Fruit fly (Drosophila melanogaster): Measurements from ENCODE around the gene NLaz.

The NLaz gene

dm6 chr2L:1399434-1399833 is 37.8 kb upstream of the NLaz start:
- no peak for TF ChIP-seq Pif1B (GFP tag; optimal IDR thresholded peaks at IDR 0.05)
- 0 out of 3 replicates have a peak, but pooled peaks have one; percentile 39 for TF ChIP-seq fd96Ca (GFP tag; IDR thresholded peaks at IDR 0.05)
- no peak for TF ChIP-seq Pif1A (GFP tag; optimal IDR thresholded peaks at IDR 0.05)
- no peak for TF ChIP-seq CG9948 (tag; optimal IDR thresholded peaks at IDR 0.05)
- peak; percentile 24 for TF ChIP-seq CG13204 (GFP tag; optimal IDR thresholded peaks at IDR 0.05)

DNA sequence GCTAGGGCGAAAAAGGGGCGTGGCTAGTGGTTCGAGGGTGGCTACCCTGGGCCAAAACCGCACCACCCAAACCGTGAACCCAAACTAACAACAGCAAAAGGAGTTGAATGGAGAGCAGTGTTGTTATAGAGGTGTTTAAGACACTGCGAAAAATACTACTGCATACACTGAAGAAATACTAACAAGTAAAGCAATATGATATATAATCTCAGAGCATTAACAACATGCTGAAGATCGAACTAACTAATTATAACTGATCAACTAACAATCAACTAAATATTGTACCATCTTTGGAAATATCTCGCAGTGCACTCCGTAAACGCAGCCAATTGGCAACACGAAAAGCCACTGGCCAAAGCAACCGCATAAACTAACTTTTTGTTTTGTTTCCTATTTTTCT is 32.0 kb upstream of the NLaz start:
- TF ChIP-seq CG4496 (GFP tag; IDR thresholded peaks at IDR 0.05) (peak; percentile 53; the same call in 1 of the 3 replicates), rn (GFP tag; IDR thresholded peaks at IDR 0.05) (no peak), CG32121 (GFP tag; IDR thresholded peaks at IDR 0.05) (no peak), D1 (tag; optimal IDR thresholded peaks at IDR 0.05) (no peak), CG15710 (tag; optimal IDR thresholded peaks at IDR 0.05) (no peak), gl (tag; optimal IDR thresholded peaks at IDR 0.05) (no peak), CG17806 (tag; optimal IDR thresholded peaks at IDR 0.05) (peak; percentile 12), Pif1B (GFP tag; optimal IDR thresholded peaks at IDR 0.05) (no peak), CG8159 (tag; optimal IDR thresholded peaks at IDR 0.05) (no peak), fd96Ca (GFP tag; IDR thresholded peaks at IDR 0.05) (0 out of 3 replicates have a peak, but pooled peaks have one; percentile 46), Ets98B (GFP tag; IDR thresholded peaks at IDR 0.05) (peak; percentile 31; the same call in 1 of the 2 replicates), CG12605 (GFP tag; IDR thresholded peaks at IDR 0.05) (no peak), Snoo (tag; optimal IDR thresholded peaks at IDR 0.05) (no peak), CG8301 (tag; optimal IDR thresholded peaks at IDR 0.05) (peak; percentile 12), EcR (GFP tag; optimal IDR thresholded peaks at IDR 0.05) (no peak), CG14655 (GFP tag; optimal IDR thresholded peaks at IDR 0.05) (peak; percentile 23), CG10348 (GFP tag; IDR thresholded peaks at IDR 0.05) (no peak), CG9948 (tag; optimal IDR thresholded peaks at IDR 0.05) (no peak), CG13204 (GFP tag; optimal IDR thresholded peaks at IDR 0.05) (no peak), Pif1A (GFP tag; optimal IDR thresholded peaks at IDR 0.05) (peak; percentile 7), CG34367 (tag; optimal IDR thresholded peaks at IDR 0.05) (no peak)

DNA sequence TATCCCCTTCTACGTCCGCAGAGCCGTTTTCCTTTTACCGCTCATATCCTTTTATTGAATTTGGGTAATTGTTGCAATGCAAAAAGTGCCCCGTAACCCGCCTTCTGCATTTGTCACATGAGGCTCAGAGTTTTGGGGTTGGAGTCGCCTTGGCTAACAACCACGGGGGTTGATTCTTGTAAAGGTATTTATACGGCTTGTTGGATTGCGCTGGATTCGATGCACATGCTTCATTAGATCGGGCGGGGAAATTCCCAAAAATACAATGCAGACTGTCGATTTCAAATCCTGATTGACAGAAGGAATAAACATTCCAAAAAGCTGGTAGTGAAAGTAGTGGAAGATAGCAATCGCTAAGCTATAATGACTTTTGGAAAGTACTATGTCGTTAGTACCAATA is 28.6 kb upstream of the NLaz start:
- no peak for TF ChIP-seq gl (tag; optimal IDR thresholded peaks at IDR 0.05)
- TF ChIP-seq CG4496 (GFP tag; IDR thresholded peaks at IDR 0.05), result no peak
- no peak for TF ChIP-seq D1 (tag; optimal IDR thresholded peaks at IDR 0.05)
- TF ChIP-seq CG13204 (GFP tag; optimal IDR thresholded peaks at IDR 0.05), result no peak
- no peak for TF ChIP-seq EcR (GFP tag; optimal IDR thresholded peaks at IDR 0.05)
- TF ChIP-seq CG8159 (tag; optimal IDR thresholded peaks at IDR 0.05), result no peak
- TF ChIP-seq rn (GFP tag; IDR thresholded peaks at IDR 0.05), result no peak
- TF ChIP-seq CG15710 (tag; optimal IDR thresholded peaks at IDR 0.05), result no peak
- TF ChIP-seq CG12605 (GFP tag; IDR thresholded peaks at IDR 0.05), result no peak
- no peak for TF ChIP-seq fd96Ca (GFP tag; IDR thresholded peaks at IDR 0.05)
- TF ChIP-seq CG17806 (tag; optimal IDR thresholded peaks at IDR 0.05), result no peak
- no peak for TF ChIP-seq Ets98B (GFP tag; IDR thresholded peaks at IDR 0.05)
- TF ChIP-seq CG8301 (tag; optimal IDR thresholded peaks at IDR 0.05), result no peak
- no peak for TF ChIP-seq Pif1B (GFP tag; optimal IDR thresholded peaks at IDR 0.05)
- TF ChIP-seq CG32121 (GFP tag; IDR thresholded peaks at IDR 0.05), result no peak
- TF ChIP-seq Snoo (tag; optimal IDR thresholded peaks at IDR 0.05), result no peak
- TF ChIP-seq CG14655 (GFP tag; optimal IDR thresholded peaks at IDR 0.05), result no peak

DNA sequence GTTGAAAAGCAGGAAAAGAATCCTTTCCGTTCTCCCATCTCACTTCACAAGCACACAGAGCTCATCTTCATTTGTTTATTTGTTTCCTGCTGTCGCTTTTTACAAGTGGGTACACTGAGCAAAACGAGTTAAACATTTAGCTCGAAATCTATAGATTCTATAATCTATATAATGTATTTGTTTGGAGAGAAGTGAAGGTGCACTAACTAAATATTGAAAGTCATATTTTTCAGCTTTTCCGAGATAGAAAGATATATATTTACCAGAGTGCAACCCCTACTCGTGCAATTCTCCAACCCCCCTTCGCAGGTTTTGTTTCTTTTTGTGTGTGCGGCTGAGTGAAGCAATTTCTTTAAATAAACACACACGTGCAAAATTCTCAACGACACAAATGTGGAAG is 26.2 kb upstream of the NLaz start:
- TF ChIP-seq CG17806 (tag; optimal IDR thresholded peaks at IDR 0.05), result peak; percentile 46
- TF ChIP-seq CG9948 (tag; optimal IDR thresholded peaks at IDR 0.05), result peak; percentile 55
- 0 out of 3 replicates have a peak, but pooled peaks have one; percentile 28 for TF ChIP-seq CG4496 (GFP tag; IDR thresholded peaks at IDR 0.05)
- no peak for TF ChIP-seq CG10348 (GFP tag; IDR thresholded peaks at IDR 0.05)
- TF ChIP-seq Ets98B (GFP tag; IDR thresholded peaks at IDR 0.05), result 0 out of 2 replicates have a peak, but pooled peaks have one; percentile 17
- TF ChIP-seq CG15710 (tag; optimal IDR thresholded peaks at IDR 0.05), result peak; percentile 56
- 0 out of 2 replicates have a peak, but pooled peaks have one; percentile 17 for TF ChIP-seq CG32121 (GFP tag; IDR thresholded peaks at IDR 0.05)
- peak; percentile 47 for TF ChIP-seq Pif1B (GFP tag; optimal IDR thresholded peaks at IDR 0.05)
- peak; percentile 63 for TF ChIP-seq Pif1A (GFP tag; optimal IDR thresholded peaks at IDR 0.05)
- TF ChIP-seq rn (GFP tag; IDR thresholded peaks at IDR 0.05), result no peak
- TF ChIP-seq fd96Ca (GFP tag; IDR thresholded peaks at IDR 0.05), result peak; percentile 57; the same call in 1 of the 3 replicates
- TF ChIP-seq CG13204 (GFP tag; optimal IDR thresholded peaks at IDR 0.05), result no peak
- TF ChIP-seq CG12605 (GFP tag; IDR thresholded peaks at IDR 0.05), result 0 out of 2 replicates have a peak, but pooled peaks have one; percentile 27
- TF ChIP-seq CG8159 (tag; optimal IDR thresholded peaks at IDR 0.05), result peak; percentile 56
- peak; percentile 16 for TF ChIP-seq gl (tag; optimal IDR thresholded peaks at IDR 0.05)
- no peak for TF ChIP-seq D1 (tag; optimal IDR thresholded peaks at IDR 0.05)
- no peak for TF ChIP-seq Snoo (tag; optimal IDR thresholded peaks at IDR 0.05)
- TF ChIP-seq EcR (GFP tag; optimal IDR thresholded peaks at IDR 0.05), result no peak
- TF ChIP-seq CG14655 (GFP tag; optimal IDR thresholded peaks at IDR 0.05), result peak; percentile 72
- peak; percentile 41 for TF ChIP-seq CG34367 (tag; optimal IDR thresholded peaks at IDR 0.05)
- TF ChIP-seq CG8301 (tag; optimal IDR thresholded peaks at IDR 0.05), result peak; percentile 63

- TF ChIP-seq CG32121 (GFP tag; IDR thresholded peaks at IDR 0.05) (no peak), Snoo (tag; optimal IDR thresholded peaks at IDR 0.05) (no peak), CG4496 (GFP tag; IDR thresholded peaks at IDR 0.05) (no peak), CG15710 (tag; optimal IDR thresholded peaks at IDR 0.05) (no peak), CG8159 (tag; optimal IDR thresholded peaks at IDR 0.05) (no peak), fd96Ca (GFP tag; IDR thresholded peaks at IDR 0.05) (no peak), CG14655 (GFP tag; optimal IDR thresholded peaks at IDR 0.05) (no peak), CG10348 (GFP tag; IDR thresholded peaks at IDR 0.05) (no peak), CG8301 (tag; optimal IDR thresholded peaks at IDR 0.05) (no peak), CG34367 (tag; optimal IDR thresholded peaks at IDR 0.05) (no peak), CG12605 (GFP tag; IDR thresholded peaks at IDR 0.05) (no peak), Ets98B (GFP tag; IDR thresholded peaks at IDR 0.05) (no peak), CG17806 (tag; optimal IDR thresholded peaks at IDR 0.05) (no peak), gl (tag; optimal IDR thresholded peaks at IDR 0.05) (no peak), D1 (tag; optimal IDR thresholded peaks at IDR 0.05) (no peak)
Observed at dm6 chr2L:1386512-1386911, 24.9 kb upstream of the NLaz start.

Data from whole organism, pupa.